ENCODE assay signal across 1 worm cellular context in the genomic region with DNA sequence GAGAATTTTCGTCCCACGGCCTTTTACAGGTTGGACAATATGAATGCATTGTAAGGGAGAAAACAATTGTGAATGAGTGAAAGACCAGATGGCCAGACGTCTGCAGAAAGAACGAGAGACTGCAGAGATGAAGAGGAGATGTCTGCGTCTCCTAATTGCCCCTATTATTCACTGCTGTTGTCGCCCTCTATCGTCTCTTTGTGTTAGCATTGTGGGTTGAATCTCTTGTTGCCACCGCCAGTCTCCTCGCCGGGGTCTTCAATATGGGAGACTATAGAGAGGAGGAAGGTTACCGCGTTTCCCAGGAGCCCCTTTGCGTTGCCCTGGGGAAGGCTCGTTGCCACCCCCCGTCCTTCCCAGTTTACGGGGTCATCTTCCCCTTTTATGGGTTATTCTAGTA.
TF ChIP-seq lines count a peak whose summit lies in the region.

A gene (minus strand): TSS at position 61 of the 400 bp plus-strand sequence.

TF ChIP-seq in whole organism, L4 larva, 104 proteins besides CTCF, POLR2A, EP300 and RAD21 (continued from another document):
- TF ChIP-seq ZK546.5 (tag; optimal IDR thresholded peaks at IDR 0.05; lab: Kevin White, UChicago) = no peak
- no peak for TF ChIP-seq dve-1 (tag; optimal IDR thresholded peaks at IDR 0.05; lab: Kevin White, UChicago; ENCODE audit: insufficient read depth)
- TF ChIP-seq T26A8.4 (GFP tag; IDR thresholded peaks at IDR 0.05; lab: Robert Waterston, UW) = no peak
- TF ChIP-seq zip-11 (GFP tag; IDR thresholded peaks at IDR 0.05; lab: Robert Waterston, UW) = no peak
- no peak for TF ChIP-seq nhr-11 (tag; optimal IDR thresholded peaks at IDR 0.05; lab: Kevin White, UChicago)
- 0 out of 2 replicates have a peak, but pooled peaks have one; percentile 11 for TF ChIP-seq dmd-6 (GFP tag; IDR thresholded peaks at IDR 0.05; lab: Robert Waterston, UW)
- TF ChIP-seq lin-29 (GFP tag; IDR thresholded peaks at IDR 0.05; lab: Robert Waterston, UW) = no peak
- TF ChIP-seq nhr-237 (tag; optimal IDR thresholded peaks at IDR 0.05; lab: Kevin White, UChicago) = no peak
- no peak for TF ChIP-seq tra-1 (GFP tag; IDR thresholded peaks at IDR 0.05; lab: Robert Waterston, UW)
- no peak for TF ChIP-seq lin-15B (tag; optimal IDR thresholded peaks at IDR 0.05; lab: Kevin White, UChicago)
- peak; percentile 55 for TF ChIP-seq duxl-1 (tag; optimal IDR thresholded peaks at IDR 0.05; lab: Kevin White, UChicago; ENCODE audit: poor library complexity)
- no peak for TF ChIP-seq mxl-2 (GFP tag; conservative IDR thresholded peaks at IDR 0.05; lab: Robert Waterston, UW)
- TF ChIP-seq nhr-76 (tag; optimal IDR thresholded peaks at IDR 0.05; lab: Kevin White, UChicago) = no peak
- no peak for TF ChIP-seq Y48G9A.11 (GFP tag; IDR thresholded peaks at IDR 0.05; lab: Robert Waterston, UW)
- no peak for TF ChIP-seq pha-4 (GFP tag; IDR thresholded peaks at IDR 0.05; lab: Robert Waterston, UW)
- TF ChIP-seq pha-4 (tag; optimal IDR thresholded peaks at IDR 0.05; lab: Kevin White, UChicago) = no peak
- no peak for TF ChIP-seq saeg-2 (GFP tag; IDR thresholded peaks at IDR 0.05; lab: Robert Waterston, UW)
- TF ChIP-seq pqm-1 (tag; optimal IDR thresholded peaks at IDR 0.05; lab: Kevin White, UChicago) = no peak
- TF ChIP-seq Y5F2A.4 (GFP tag; optimal IDR thresholded peaks at IDR 0.05; lab: Kevin White, UChicago) = no peak
- TF ChIP-seq ceh-20 (GFP tag; IDR thresholded peaks at IDR 0.05; lab: Robert Waterston, UW) = no peak
- TF ChIP-seq mdl-1 (tag; optimal IDR thresholded peaks at IDR 0.05; lab: Kevin White, UChicago) = no peak
- no peak for TF ChIP-seq nhr-77 (tag; optimal IDR thresholded peaks at IDR 0.05; lab: Kevin White, UChicago)
- no peak for TF ChIP-seq unc-130 (GFP tag; optimal IDR thresholded peaks at IDR 0.05; lab: Kevin White, UChicago)
- no peak for TF ChIP-seq nhr-48 (tag; optimal IDR thresholded peaks at IDR 0.05; lab: Kevin White, UChicago)
- TF ChIP-seq hmg-1.1 (GFP tag; IDR thresholded peaks at IDR 0.05; lab: Robert Waterston, UW) = peak; percentile 14; the same call in 1 of the 2 replicates
- TF ChIP-seq ama-1 (optimal IDR thresholded peaks at IDR 0.05; lab: Kevin White, UChicago) = no peak
- no peak for TF ChIP-seq nhr-102 (tag; optimal IDR thresholded peaks at IDR 0.05; lab: Kevin White, UChicago)
- TF ChIP-seq dmd-9 (GFP tag; IDR thresholded peaks at IDR 0.05; lab: Robert Waterston, UW) = no peak
- no peak for TF ChIP-seq tag-97 (GFP tag; IDR thresholded peaks at IDR 0.05; lab: Robert Waterston, UW)
- TF ChIP-seq unc-62 (GFP tag; optimal IDR thresholded peaks at IDR 0.05 in 1 of 2; lab: Kevin White, UChicago) = peak in 1 of 2 experiments; percentile 52
- no peak for TF ChIP-seq unc-62 (tag; optimal IDR thresholded peaks at IDR 0.05; lab: Kevin White, UChicago)
- TF ChIP-seq lin-13 (GFP tag; optimal IDR thresholded peaks at IDR 0.05; lab: Kevin White, UChicago) = no peak
- no peak for TF ChIP-seq nhr-28 (tag; optimal IDR thresholded peaks at IDR 0.05; lab: Kevin White, UChicago)
- TF ChIP-seq F37D6.2 (tag; optimal IDR thresholded peaks at IDR 0.05; lab: Kevin White, UChicago) = no peak
- TF ChIP-seq fkh-10 (GFP tag; optimal IDR thresholded peaks at IDR 0.05; lab: Kevin White, UChicago) = no peak
- no peak for TF ChIP-seq fos-1 (tag; optimal IDR thresholded peaks at IDR 0.05; lab: Kevin White, UChicago)
- TF ChIP-seq ztf-11 (tag; optimal IDR thresholded peaks at IDR 0.05; lab: Kevin White, UChicago) = no peak
- no peak for TF ChIP-seq daf-8 (GFP tag; IDR thresholded peaks at IDR 0.05; lab: Robert Waterston, UW)
- peak in 1 of 2 experiments; percentile 25 for TF ChIP-seq lsy-2 (tag; optimal IDR thresholded peaks at IDR 0.05; lab: Kevin White, UChicago)
- peak; percentile 35 for TF ChIP-seq mep-1 (tag; optimal IDR thresholded peaks at IDR 0.05; lab: Kevin White, UChicago)
- TF ChIP-seq ctbp-1 (GFP tag; IDR thresholded peaks at IDR 0.05; lab: Robert Waterston, UW) = no peak
- TF ChIP-seq set-16 (GFP tag; IDR thresholded peaks at IDR 0.05; lab: Robert Waterston, UW) = 0 out of 2 replicates have a peak, but pooled peaks have one; percentile 25
- peak; percentile 34 for TF ChIP-seq mes-2 (tag; optimal IDR thresholded peaks at IDR 0.05; lab: Kevin White, UChicago; ENCODE audit: poor library complexity, severe bottlenecking)
- no peak for TF ChIP-seq egl-27 (tag; optimal IDR thresholded peaks at IDR 0.05; lab: Kevin White, UChicago)
- no peak for TF ChIP-seq zfp-2 (tag; optimal IDR thresholded peaks at IDR 0.05; lab: Kevin White, UChicago)
- TF ChIP-seq T20F7.1 (GFP tag; optimal IDR thresholded peaks at IDR 0.05; lab: Kevin White, UChicago) = no peak
- TF ChIP-seq ZK337.2 (GFP tag; IDR thresholded peaks at IDR 0.05; lab: Robert Waterston, UW) = no peak
- TF ChIP-seq aha-1 (tag; lab: Kevin White, UChicago) = no peak
- no peak for TF ChIP-seq lim-7 (GFP tag; IDR thresholded peaks at IDR 0.05; lab: Robert Waterston, UW)
- TF ChIP-seq vab-7 (GFP tag; IDR thresholded peaks at IDR 0.05; lab: Robert Waterston, UW) = no peak
- no peak for TF ChIP-seq mdt-29 (GFP tag; IDR thresholded peaks at IDR 0.05; lab: Robert Waterston, UW)
- TF ChIP-seq D1046.2 (GFP tag; IDR thresholded peaks at IDR 0.05; lab: Robert Waterston, UW) = no peak
- TF ChIP-seq zag-1 (tag; optimal IDR thresholded peaks at IDR 0.05; lab: Kevin White, UChicago) = no peak
- no peak for TF ChIP-seq nhr-10 (tag; optimal IDR thresholded peaks at IDR 0.05; lab: Kevin White, UChicago)
- TF ChIP-seq zip-2 (tag; optimal IDR thresholded peaks at IDR 0.05; lab: Kevin White, UChicago) = no peak
- TF ChIP-seq lir-3 (tag; optimal IDR thresholded peaks at IDR 0.05; lab: Kevin White, UChicago) = no peak
- TF ChIP-seq skn-1 (tag; optimal IDR thresholded peaks at IDR 0.05; lab: Kevin White, UChicago) = no peak
- no peak for TF ChIP-seq unc-39 (tag; optimal IDR thresholded peaks at IDR 0.05; lab: Kevin White, UChicago)
- no peak for TF ChIP-seq F49E8.2 (tag; optimal IDR thresholded peaks at IDR 0.05; lab: Kevin White, UChicago; ENCODE audit: borderline replicate concordance)
